Fruit fly (Drosophila melanogaster) whole organism, wandering third instar larva: ENCODE measurements around the gene CG6696.

Experiments
- CG32264 ChIP-seq: fragments of 200-800 bp; sonication (Bioruptor generic); optimal IDR thresholded peaks from 2 replicates; lab custom pipeline; 2016; ENCODE audit warnings: missing biosample characterization, missing genetic modification characterization
- CG9705 ChIP-seq: fragments of 200-800 bp; sonication (Bioruptor generic); optimal IDR thresholded peaks from 2 replicates; lab custom pipeline; 2018; ENCODE audit warnings: missing biosample characterization, mild to moderate bottlenecking, missing genetic modification characterization
- CrebA ChIP-seq: fragments of 200-800 bp; sonication (Bioruptor generic); optimal IDR thresholded peaks from 2 replicates; lab custom pipeline; 2016; ENCODE audit warnings: missing biosample characterization, mild to moderate bottlenecking, missing genetic modification characterization, borderline replicate concordance
- HLH106 ChIP-seq: fragments of 200-800 bp; optimal IDR thresholded peaks from 3 replicates; lab custom pipeline; 2019; ENCODE audit warnings: missing biosample characterization, mild to moderate bottlenecking, missing genetic modification characterization, moderate library complexity
- Hnf4 ChIP-seq: fragments of 200-800 bp; sonication (Bioruptor generic); optimal IDR thresholded peaks from 2 replicates; lab custom pipeline; 2016; ENCODE audit warnings: missing biosample characterization, mild to moderate bottlenecking, missing genetic modification characterization
- Mio ChIP-seq: sonication (Bioruptor generic); optimal IDR thresholded peaks from 2 replicates; lab custom pipeline; 2016; ENCODE audit warnings: missing biosample characterization, missing genetic modification characterization
- Sp1 ChIP-seq: fragments of 200-800 bp; sonication (Bioruptor generic); optimal IDR thresholded peaks from 3 replicates; lab custom pipeline; 2019; ENCODE audit warnings: missing biosample characterization, mild to moderate bottlenecking, missing genetic modification characterization, moderate library complexity
- br ChIP-seq: fragments of 200-800 bp; sonication (Bioruptor generic); optimal IDR thresholded peaks from 2 replicates; lab custom pipeline; 2016; ENCODE audit warnings: missing biosample characterization, missing genetic modification characterization
- ey ChIP-seq: fragments of 200-800 bp; sonication (Bioruptor generic); optimal IDR thresholded peaks from 2 replicates; lab custom pipeline; 2016; ENCODE audit warnings: missing biosample characterization, missing genetic modification characterization
- h ChIP-seq: fragments of 200-800 bp; sonication (Bioruptor generic); optimal IDR thresholded peaks from 3 replicates; lab custom pipeline; 2016; ENCODE audit warnings: missing biosample characterization, mild to moderate bottlenecking, missing genetic modification characterization
- jim ChIP-seq: fragments of 175-275, 200-325 bp; sonication (Bioruptor generic); optimal IDR thresholded peaks from 2 replicates; lab custom pipeline; 2016; ENCODE audit warnings: missing biosample characterization, mild to moderate bottlenecking, missing genetic modification characterization
- rgr ChIP-seq: fragments of 200-800 bp; sonication (Bioruptor generic); optimal IDR thresholded peaks from 3 replicates; lab custom pipeline; 2016; ENCODE audit warnings: missing biosample characterization, mild to moderate bottlenecking, missing genetic modification characterization
- sage ChIP-seq: fragments of 200-800 bp; sonication (Bioruptor generic); optimal IDR thresholded peaks from 2 replicates; lab custom pipeline; 2016; ENCODE audit warnings: missing biosample characterization, mild to moderate bottlenecking, missing genetic modification characterization

DNA sequence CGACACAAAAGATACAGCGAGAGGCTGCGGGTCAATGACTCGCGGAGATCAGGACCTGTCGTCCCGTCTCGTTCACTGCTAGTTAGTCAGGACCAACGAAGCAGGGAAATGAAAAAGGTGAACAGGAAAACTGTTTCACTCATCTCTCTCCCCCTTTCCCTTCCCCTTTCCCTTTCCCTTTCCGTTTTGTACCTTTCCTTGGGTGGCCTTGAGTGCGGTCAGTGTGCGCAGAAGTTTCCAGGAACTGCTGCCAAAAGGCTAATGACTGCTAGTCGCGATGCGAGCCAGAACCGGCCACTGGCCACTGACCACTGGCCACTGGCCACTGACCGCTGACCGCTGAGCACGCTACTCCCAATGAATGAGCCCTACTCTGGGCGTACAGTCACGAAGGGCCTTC is 33.6 kb upstream of the CG6696 start:
- no peak for TF ChIP-seq CG32264 (GFP tag; lab: Kevin White, UChicago)
- no peak for TF ChIP-seq Sp1
- no peak for TF ChIP-seq rgr (GFP tag; lab: Kevin White, UChicago)
- TF ChIP-seq br = no peak
- TF ChIP-seq Hnf4 (GFP tag; lab: Kevin White, UChicago) = no peak
- no peak for TF ChIP-seq CG9705 (GFP tag; lab: Kevin White, UChicago)
- TF ChIP-seq Mio (GFP tag; lab: Kevin White, UChicago) = no peak
- no peak for TF ChIP-seq sage (GFP tag; lab: Kevin White, UChicago)
- TF ChIP-seq ey (GFP tag; lab: Kevin White, UChicago) = no peak
- no peak for TF ChIP-seq h (GFP tag; lab: Kevin White, UChicago)
- TF ChIP-seq HLH106 (tag; lab: Kevin White, UChicago) = no peak
- no peak for TF ChIP-seq jim (GFP tag; lab: Kevin White, UChicago)
- TF ChIP-seq CrebA (GFP tag; lab: Kevin White, UChicago) = no peak
